Fruit fly (Drosophila melanogaster) whole organism, embryonic: ENCODE data around the gene CG2955.
A peak's percentile ranks its signal among the peaks of the same experiment; 100 is the strongest.

ENCODE experiments used
- CG10147 ChIP-seq: fragments of 200-800 bp; sonication (Bioruptor generic); optimal IDR thresholded peaks from 2 replicates; lab custom pipeline; 2019; ENCODE audit warnings: missing biosample characterization, mild to moderate bottlenecking, missing genetic modification characterization, moderate library complexity
- CG10321 ChIP-seq: fragments of 200-800 bp; sonication (Bioruptor generic); IDR thresholded peaks from 2 replicates; pipeline ENCODE4 v1.3.6; 2022; ENCODE audit warnings: missing biosample characterization, missing genetic modification characterization
- CG10654 ChIP-seq: fragments of 200-800 bp; sonication (Bioruptor generic); optimal IDR thresholded peaks from 2 replicates; lab custom pipeline; 2016; ENCODE audit warnings: missing biosample characterization, missing genetic modification characterization
- CG11560 ChIP-seq: fragments of 200-800 bp; sonication (Bioruptor generic); IDR thresholded peaks from 3 replicates; pipeline ENCODE4 v1.3.6; 2022; ENCODE audit warnings: missing biosample characterization, missing genetic modification characterization
- CG11696 ChIP-seq: fragments of 200-800 bp; sonication (Bioruptor generic); IDR thresholded peaks from 2 replicates; pipeline ENCODE4 v1.3.6; 2022; ENCODE audit warnings: missing biosample characterization, missing genetic modification characterization
- CG2199 ChIP-seq: fragments of 200-800 bp; sonication (Bioruptor generic); IDR thresholded peaks from 3 replicates; pipeline ENCODE4 v1.3.6; 2022; ENCODE audit warnings: missing biosample characterization, missing genetic modification characterization
- CG31224 ChIP-seq: fragments of 200-800 bp; sonication (Bioruptor generic); IDR thresholded peaks from 2 replicates; pipeline ENCODE4 v1.3.6; 2022; ENCODE audit warnings: missing biosample characterization, missing genetic modification characterization
- CG3163 ChIP-seq: fragments of 200-800 bp; sonication (Bioruptor generic); optimal IDR thresholded peaks from 3 replicates; lab custom pipeline; 2016; ENCODE audit warnings: missing biosample characterization, missing genetic modification characterization
- CG32772 ChIP-seq: fragments of 200-800 bp; sonication (Bioruptor generic); IDR thresholded peaks from 2 replicates; pipeline ENCODE4 v1.3.6; 2022; ENCODE audit warnings: missing biosample characterization, missing genetic modification characterization
- CG34224 ChIP-seq: fragments of 200-800 bp; sonication (Bioruptor generic); IDR thresholded peaks from 3 replicates; pipeline ENCODE4 v1.3.6; 2022; ENCODE audit warnings: missing biosample characterization, missing genetic modification characterization; ENCODE audit not compliant: partially characterized antibody
- CG3847 ChIP-seq: fragments of 200-800 bp; sonication (Bioruptor generic); IDR thresholded peaks from 2 replicates; pipeline ENCODE4 v1.3.6; 2022; ENCODE audit warnings: missing biosample characterization, missing genetic modification characterization
- CG5180 ChIP-seq: fragments of 200-800 bp; sonication (Bioruptor generic); optimal IDR thresholded peaks from 3 replicates; lab custom pipeline; 2017; ENCODE audit warnings: missing biosample characterization, missing genetic modification characterization, mild to moderate bottlenecking, moderate library complexity, missing genetic modification reagents
- CG6654 ChIP-seq: fragments of 200-800 bp; sonication (Bioruptor generic); optimal IDR thresholded peaks from 2 replicates; lab custom pipeline; 2017; ENCODE audit warnings: missing biosample characterization, mild to moderate bottlenecking, missing genetic modification characterization
- CG6791 ChIP-seq: fragments of 200-800 bp; sonication (Bioruptor generic); IDR thresholded peaks from 3 replicates; pipeline ENCODE4 v1.3.6; 2022; ENCODE audit warnings: missing biosample characterization, missing genetic modification characterization; ENCODE audit not compliant: partially characterized antibody
- CG7745 ChIP-seq: fragments of 200-800 bp; sonication (Bioruptor generic); optimal IDR thresholded peaks from 2 replicates; lab custom pipeline; 2018; ENCODE audit warnings: missing biosample characterization, mild to moderate bottlenecking, missing genetic modification characterization, moderate library complexity
- CG9437 ChIP-seq: fragments of 200-800 bp; sonication (Bioruptor generic); optimal IDR thresholded peaks from 2 replicates; lab custom pipeline; 2018; ENCODE audit warnings: missing biosample characterization, mild to moderate bottlenecking, missing genetic modification characterization
- CG9876 ChIP-seq: fragments of 200-800 bp; sonication (Bioruptor generic); optimal IDR thresholded peaks from 2 replicates; lab custom pipeline; 2016; ENCODE audit warnings: missing biosample characterization, missing genetic modification characterization
- CHES-1-like ChIP-seq: fragments of 200-800 bp; sonication (Bioruptor generic); optimal IDR thresholded peaks from 2 replicates; lab custom pipeline; 2016; ENCODE audit warnings: missing biosample characterization, missing genetic modification characterization
- Eip74EF ChIP-seq, 2 experiments: fragments of 200-800 bp in 1 of 2; fragments of >200 bp in 1 of 2; sonication (Bioruptor generic) in 1 of 2; optimal IDR thresholded peaks; 2 replicates each; lab custom pipeline; 2017 to 2019; ENCODE audit warnings: missing biosample characterization in 2 of 2, missing genetic modification characterization in 2 of 2, mild to moderate bottlenecking in 1 of 2, moderate library complexity in 1 of 2
- Ets97D ChIP-seq: fragments of 200-800 bp; sonication (Bioruptor generic); optimal IDR thresholded peaks from 3 replicates; lab custom pipeline; 2016; ENCODE audit warnings: missing biosample characterization, missing genetic modification characterization
- HLH4C ChIP-seq: fragments of 200-800 bp; sonication (Bioruptor generic); IDR thresholded peaks from 3 replicates; pipeline ENCODE4 v1.3.6; 2022; ENCODE audit warnings: missing biosample characterization, missing genetic modification characterization; ENCODE audit not compliant: partially characterized antibody
- Max ChIP-seq: fragments of 200-800 bp; sonication (Bioruptor generic); optimal IDR thresholded peaks from 2 replicates; lab custom pipeline; 2016; ENCODE audit warnings: missing biosample characterization, mild to moderate bottlenecking, missing genetic modification characterization
- Mes4 ChIP-seq: fragments of 200-800 bp; sonication (Bioruptor generic); optimal IDR thresholded peaks from 2 replicates; lab custom pipeline; 2016; ENCODE audit warnings: missing biosample characterization, missing genetic modification characterization
- NC2α ChIP-seq: fragments of 200-800 bp; sonication (Bioruptor generic); optimal IDR thresholded peaks from 2 replicates; lab custom pipeline; 2016; ENCODE audit warnings: missing biosample characterization, missing genetic modification characterization
- NK7.1 ChIP-seq: fragments of 200-800 bp; sonication (Bioruptor generic); optimal IDR thresholded peaks from 3 replicates; lab custom pipeline; 2016; ENCODE audit warnings: missing biosample characterization, missing genetic modification characterization
- Opbp ChIP-seq: fragments of 200-800 bp; sonication (Bioruptor generic); IDR thresholded peaks from 3 replicates; pipeline ENCODE4 v1.3.6; 2022; ENCODE audit warnings: missing biosample characterization, missing genetic modification characterization; ENCODE audit not compliant: partially characterized antibody
- Sry-β ChIP-seq: fragments of 200-800 bp; sonication (Bioruptor generic); optimal IDR thresholded peaks from 2 replicates; lab custom pipeline; 2018; ENCODE audit warnings: missing biosample characterization, mild to moderate bottlenecking, missing genetic modification characterization, moderate library complexity
- ac ChIP-seq: fragments of 200-800 bp; sonication (Bioruptor generic); optimal IDR thresholded peaks from 3 replicates; lab custom pipeline; 2017; ENCODE audit warnings: missing biosample characterization, mild to moderate bottlenecking, missing genetic modification characterization
- ase ChIP-seq: fragments of 200-800 bp; sonication (Bioruptor generic); IDR thresholded peaks from 3 replicates; pipeline ENCODE4 v1.3.6; 2022; ENCODE audit warnings: missing biosample characterization, missing genetic modification characterization
- br ChIP-seq: fragments of >200 bp; optimal IDR thresholded peaks from 2 replicates; lab custom pipeline; 2017
- cad ChIP-seq: fragments of >200 bp; optimal IDR thresholded peaks from 2 replicates; lab custom pipeline; 2017; ENCODE audit warnings: missing biosample characterization, missing genetic modification characterization
- cato ChIP-seq: fragments of 200-800 bp; sonication (Bioruptor generic); optimal IDR thresholded peaks from 2 replicates; lab custom pipeline; 2016; ENCODE audit warnings: missing biosample characterization, missing genetic modification characterization, borderline replicate concordance
- cwo ChIP-seq: fragments of 200-800 bp; sonication (Bioruptor generic); optimal IDR thresholded peaks from 3 replicates; lab custom pipeline; 2017; ENCODE audit warnings: missing biosample characterization, missing genetic modification characterization, mild to moderate bottlenecking, moderate library complexity, missing genetic modification reagents
- fd96Cb ChIP-seq: fragments of 200-800 bp; sonication (Bioruptor generic); optimal IDR thresholded peaks from 2 replicates; lab custom pipeline; 2018; ENCODE audit warnings: missing biosample characterization, mild to moderate bottlenecking, missing genetic modification characterization, moderate library complexity
- her ChIP-seq: fragments of 200-800 bp; sonication (Bioruptor generic); optimal IDR thresholded peaks from 2 replicates; lab custom pipeline; 2016; ENCODE audit warnings: missing biosample characterization, missing genetic modification characterization
- odd ChIP-seq: fragments of 200-800 bp; sonication (Bioruptor generic); optimal IDR thresholded peaks from 2 replicates; lab custom pipeline; 2017; ENCODE audit warnings: missing biosample characterization, mild to moderate bottlenecking, missing genetic modification characterization
- onecut ChIP-seq: fragments of 200-800 bp; sonication (Bioruptor generic); IDR thresholded peaks from 2 replicates; pipeline ENCODE4 v1.3.6; 2022; ENCODE audit warnings: missing biosample characterization, missing genetic modification characterization
- phol ChIP-seq: fragments of 200-800 bp; sonication (Bioruptor generic); optimal IDR thresholded peaks from 3 replicates; lab custom pipeline; 2018; ENCODE audit warnings: missing biosample characterization, mild to moderate bottlenecking, missing genetic modification characterization, moderate library complexity
- schlank ChIP-seq: fragments of 200-800 bp; sonication (Bioruptor generic); optimal IDR thresholded peaks from 2 replicates; lab custom pipeline; 2018; ENCODE audit warnings: missing biosample characterization, mild to moderate bottlenecking, missing genetic modification characterization
- sna ChIP-seq: fragments of 200-800 bp; sonication (Bioruptor generic); IDR thresholded peaks from 2 replicates; pipeline ENCODE4 v1.3.6; 2022; ENCODE audit warnings: missing biosample characterization, missing genetic modification characterization; ENCODE audit not compliant: partially characterized antibody
- trem ChIP-seq: fragments of 200-800 bp; optimal IDR thresholded peaks from 3 replicates; lab custom pipeline; 2019; ENCODE audit warnings: missing biosample characterization, mild to moderate bottlenecking, missing genetic modification characterization, moderate library complexity
- tx ChIP-seq: fragments of 200-800 bp; sonication (Bioruptor generic); optimal IDR thresholded peaks from 2 replicates; lab custom pipeline; 2016; ENCODE audit warnings: missing biosample characterization, missing genetic modification characterization
- zen2 ChIP-seq: fragments of 200-800 bp; sonication (Bioruptor generic); IDR thresholded peaks from 3 replicates; pipeline ENCODE4 v1.3.6; 2022; ENCODE audit warnings: missing biosample characterization, missing genetic modification characterization; ENCODE audit not compliant: partially characterized antibody

The CG2955 gene

dm6 chr2L:4124629-4125350 lies 24.3 kb upstream of the CG2955 start (continued):
- TF ChIP-seq CG32772 (GFP tag; lab: Robert Waterston, UW) (peak; percentile 65), CG6654 (peak; percentile 40), Max (GFP tag; lab: Kevin White, UChicago) (no peak), CG3163 (GFP tag; lab: Kevin White, UChicago) (no peak), schlank (tag; lab: Kevin White, UChicago) (no peak), CG11560 (tag; lab: Robert Waterston, UW) (no peak), ase (GFP tag; lab: Robert Waterston, UW) (no peak), tx (GFP tag; lab: Kevin White, UChicago) (no peak), Mes4 (no peak), CG10654 (GFP tag; lab: Kevin White, UChicago) (peak; percentile 41), NC2α (GFP tag; lab: Kevin White, UChicago) (no peak), zen2 (GFP tag; lab: Robert Waterston, UW) (no peak), CG5180 (peak; percentile 17), CG31224 (GFP tag; lab: Robert Waterston, UW) (no peak), her (GFP tag; lab: Kevin White, UChicago) (no peak), br (lab: Kevin White, UChicago) (no peak), Ets97D (GFP tag; lab: Kevin White, UChicago) (no peak), NK7.1 (GFP tag; lab: Kevin White, UChicago) (no peak), CG10147 (GFP tag; lab: Kevin White, UChicago) (peak; percentile 32), CHES-1-like (GFP tag; lab: Kevin White, UChicago) (no peak), CG7745 (tag; lab: Kevin White, UChicago) (no peak), CG10321 (GFP tag; lab: Robert Waterston, UW) (no peak), Eip74EF (GFP tag; optimal IDR thresholded peaks at IDR 0.05; lab: Kevin White, UChicago) (peak in 1 of 2 experiments; percentile 54), fd96Cb (tag; lab: Kevin White, UChicago) (peak; percentile 77), sna (GFP tag; lab: Robert Waterston, UW) (no peak), CG34224 (no peak), trem (tag; lab: Kevin White, UChicago) (peak; percentile 64), odd (GFP tag; lab: Kevin White, UChicago) (peak; percentile 50), HLH4C (no peak), cad (GFP tag; lab: Kevin White, UChicago) (no peak), CG2199 (GFP tag; lab: Robert Waterston, UW) (no peak), CG11696 (no peak), onecut (GFP tag; lab: Robert Waterston, UW) (peak; percentile 61), CG3847 (GFP tag; lab: Robert Waterston, UW) (0 out of 2 replicates have a peak, but pooled peaks have one; percentile 27), cato (no peak), CG9876 (GFP tag; lab: Kevin White, UChicago) (no peak), CG6791 (no peak), CG9437 (GFP tag; lab: Kevin White, UChicago) (peak; percentile 53), Sry-β (GFP tag; lab: Kevin White, UChicago) (peak; percentile 19), phol (tag; lab: Kevin White, UChicago) (peak; percentile 82), Opbp (GFP tag; lab: Robert Waterston, UW) (no peak), cwo (peak; percentile 28), ac (no peak)
- TF ChIP-seq, all 482 proteins: peak for 228
